Fruit fly (Drosophila melanogaster): ENCODE data around the gene CG12147.

- TF ChIP-seq psq (optimal IDR thresholded peaks at IDR 0.05), result no peak
- TF ChIP-seq EcR (GFP tag; optimal IDR thresholded peaks at IDR 0.05), result no peak
- no peak for TF ChIP-seq pan (optimal IDR thresholded peaks at IDR 0.05)
These were observed 47.5 kb upstream of the CG12147 start, which contains the start of the genes CG45100, HDAC3 and Hcs for dm6 chr3R:5474551-5474950.
